Fruit fly (Drosophila melanogaster) whole organism, prepupa: ENCODE data around the gene Hap40.

Experiments used
- CG10631 ChIP-seq: fragments of 200-800 bp; sonication (Bioruptor generic); optimal IDR thresholded peaks from 2 replicates; lab custom pipeline; 2016; ENCODE audit warnings: missing biosample characterization, missing genetic modification characterization
- CG11294 ChIP-seq: fragments of 200-800 bp; sonication (Bioruptor generic); IDR thresholded peaks from 2 replicates; pipeline ENCODE4 v1.3.6; 2022; ENCODE audit warnings: missing biosample characterization, missing genetic modification characterization
- CG11762 ChIP-seq: fragments of 200-800 bp; sonication (Bioruptor generic); optimal IDR thresholded peaks from 3 replicates; lab custom pipeline; 2016; ENCODE audit warnings: missing biosample characterization, missing genetic modification characterization; ENCODE audit not compliant: insufficient read depth
- CG11902 ChIP-seq: fragments of 200-800 bp; sonication (Bioruptor generic); optimal IDR thresholded peaks from 3 replicates; lab custom pipeline; 2016; ENCODE audit warnings: missing biosample characterization, missing genetic modification characterization
- CG15336 ChIP-seq: fragments of 200-800 bp; sonication (Bioruptor generic); IDR thresholded peaks from 2 replicates; pipeline ENCODE4 v1.3.6; 2022; ENCODE audit warnings: missing biosample characterization, missing genetic modification characterization
- CG1621 ChIP-seq: fragments of 200-800 bp; sonication (Bioruptor generic); optimal IDR thresholded peaks from 3 replicates; lab custom pipeline; 2018; ENCODE audit warnings: missing biosample characterization, mild to moderate bottlenecking, missing genetic modification characterization
- CG16779 ChIP-seq: fragments of 200-800 bp; sonication (Bioruptor generic); optimal IDR thresholded peaks from 3 replicates; lab custom pipeline; 2017; ENCODE audit warnings: missing biosample characterization, mild to moderate bottlenecking, missing genetic modification characterization
- CG3032 ChIP-seq: fragments of 200-800 bp; optimal IDR thresholded peaks from 2 replicates; lab custom pipeline; 2019; ENCODE audit warnings: missing biosample characterization, mild to moderate bottlenecking, missing genetic modification characterization, moderate library complexity
- CG31627 ChIP-seq: fragments of 200-800 bp; sonication (Bioruptor generic); optimal IDR thresholded peaks from 3 replicates; lab custom pipeline; 2016; ENCODE audit warnings: missing biosample characterization, missing genetic modification characterization
- CG32006 ChIP-seq: fragments of 200-800 bp; sonication (Bioruptor generic); optimal IDR thresholded peaks from 3 replicates; lab custom pipeline; 2017; ENCODE audit warnings: missing biosample characterization, mild to moderate bottlenecking, missing genetic modification characterization
- CG3919 ChIP-seq: fragments of 200-800 bp; sonication (Bioruptor generic); optimal IDR thresholded peaks from 3 replicates; lab custom pipeline; 2016; ENCODE audit warnings: missing biosample characterization, missing genetic modification characterization
- CG6163 ChIP-seq: fragments of 200-800 bp; sonication (Bioruptor generic); IDR thresholded peaks from 3 replicates; pipeline ENCODE4 v1.3.6; 2022; ENCODE audit warnings: missing biosample characterization, missing genetic modification characterization
- CG6792 ChIP-seq: fragments of 200-800 bp; sonication (Bioruptor generic); optimal IDR thresholded peaks from 3 replicates; lab custom pipeline; 2016; ENCODE audit warnings: missing biosample characterization, missing genetic modification characterization
- CG6808 ChIP-seq: fragments of 200-800 bp; sonication (Bioruptor generic); optimal IDR thresholded peaks from 3 replicates; lab custom pipeline; 2017; ENCODE audit warnings: missing biosample characterization, missing genetic modification characterization, mild to moderate bottlenecking, moderate library complexity, missing genetic modification reagents
- CG7368 ChIP-seq: fragments of 200-800 bp; sonication (Bioruptor generic); optimal IDR thresholded peaks from 3 replicates; lab custom pipeline; 2016; ENCODE audit warnings: missing biosample characterization, missing genetic modification characterization
- CG8119 ChIP-seq: fragments of 200-800 bp; sonication (Bioruptor generic); IDR thresholded peaks from 3 replicates; pipeline ENCODE4 v1.3.6; 2022; ENCODE audit warnings: missing biosample characterization, missing genetic modification characterization
- CG8319 ChIP-seq: fragments of 200-800 bp; sonication (Bioruptor generic); optimal IDR thresholded peaks from 3 replicates; lab custom pipeline; 2016; ENCODE audit warnings: missing biosample characterization, missing genetic modification characterization
- CG8632 ChIP-seq: fragments of 200-800 bp; sonication (Bioruptor generic); optimal IDR thresholded peaks from 3 replicates; lab custom pipeline; 2016; ENCODE audit warnings: missing biosample characterization, missing genetic modification characterization
- CG9139 ChIP-seq: fragments of 200-800 bp; sonication (Bioruptor generic); optimal IDR thresholded peaks from 3 replicates; lab custom pipeline; 2017; ENCODE audit warnings: missing biosample characterization, mild to moderate bottlenecking, missing genetic modification characterization
- Eip75B ChIP-seq: fragments of 200-800 bp; sonication (Bioruptor generic); optimal IDR thresholded peaks from 3 replicates; lab custom pipeline; 2016; ENCODE audit warnings: missing biosample characterization, missing genetic modification characterization
- Eip78C ChIP-seq: fragments of 200-800 bp; sonication (Bioruptor generic); peaks from one replicate; lab custom pipeline; 2016; ENCODE audit warnings: missing biosample characterization, missing genetic modification characterization
- Eip93F ChIP-seq: fragments of 200-800 bp; sonication (Bioruptor generic); optimal IDR thresholded peaks from 2 replicates; lab custom pipeline; 2016; ENCODE audit warnings: missing biosample characterization, mild to moderate bottlenecking, missing genetic modification characterization
- Ets21C ChIP-seq: fragments of 200-800 bp; sonication (Bioruptor generic); optimal IDR thresholded peaks from 3 replicates; lab custom pipeline; 2016; ENCODE audit warnings: missing biosample characterization, missing genetic modification characterization
- Ets96B ChIP-seq: fragments of 200-800 bp; optimal IDR thresholded peaks from 2 replicates; lab custom pipeline; 2019; ENCODE audit warnings: missing biosample characterization, mild to moderate bottlenecking, missing genetic modification characterization, moderate library complexity
- Hr38 ChIP-seq: sonication (Bioruptor generic); optimal IDR thresholded peaks from 2 replicates; lab custom pipeline; 2016; ENCODE audit warnings: missing biosample characterization, missing genetic modification characterization
- Hr39 ChIP-seq: fragments of 200-800 bp; sonication (Bioruptor generic); optimal IDR thresholded peaks from 2 replicates; lab custom pipeline; 2016; ENCODE audit warnings: missing biosample characterization, missing genetic modification characterization
- Hr4 ChIP-seq: fragments of 200-800 bp; sonication (Bioruptor generic); optimal IDR thresholded peaks from 3 replicates; lab custom pipeline; 2016; ENCODE audit warnings: missing biosample characterization, missing genetic modification characterization
- Met ChIP-seq: fragments of 200-800 bp; sonication (Bioruptor generic); optimal IDR thresholded peaks from 3 replicates; lab custom pipeline; 2016; ENCODE audit warnings: missing biosample characterization, missing genetic modification characterization
- OdsH ChIP-seq: fragments of 200-800 bp; sonication (Bioruptor generic); optimal IDR thresholded peaks from 3 replicates; lab custom pipeline; 2016; ENCODE audit warnings: missing biosample characterization, missing genetic modification characterization
- Smox ChIP-seq: fragments of 200-800 bp; sonication (Bioruptor generic); optimal IDR thresholded peaks from 3 replicates; lab custom pipeline; 2016; ENCODE audit warnings: missing biosample characterization, missing genetic modification characterization
- Sox14 ChIP-seq: fragments of 200-800 bp; sonication (Bioruptor generic); optimal IDR thresholded peaks from 3 replicates; lab custom pipeline; 2016; ENCODE audit warnings: missing biosample characterization, missing genetic modification characterization
- Sox15 ChIP-seq: fragments of 200-800 bp; sonication (Bioruptor generic); optimal IDR thresholded peaks from 3 replicates; lab custom pipeline; 2016; ENCODE audit warnings: missing biosample characterization, missing genetic modification characterization
- achi ChIP-seq: fragments of 200-800 bp; sonication (Bioruptor generic); optimal IDR thresholded peaks from 3 replicates; lab custom pipeline; 2016; ENCODE audit warnings: missing biosample characterization, missing genetic modification characterization
- cyc ChIP-seq: fragments of 200-800 bp; sonication (Bioruptor generic); optimal IDR thresholded peaks from 3 replicates; lab custom pipeline; 2016; ENCODE audit warnings: missing biosample characterization, missing genetic modification characterization
- dsx ChIP-seq: fragments of 200-800 bp; optimal IDR thresholded peaks from 3 replicates; lab custom pipeline; 2019; ENCODE audit warnings: missing biosample characterization, mild to moderate bottlenecking, missing genetic modification characterization, moderate library complexity; ENCODE audit not compliant: poor library complexity, severe bottlenecking
- eg ChIP-seq: fragments of 200-800 bp; sonication (Bioruptor generic); IDR thresholded peaks from 3 replicates; pipeline ENCODE4 v1.3.6; 2022; ENCODE audit warnings: missing biosample characterization, missing genetic modification characterization
- esn ChIP-seq: fragments of 200-800 bp; sonication (Bioruptor generic); optimal IDR thresholded peaks from 2 replicates; lab custom pipeline; 2016; ENCODE audit warnings: missing biosample characterization, mild to moderate bottlenecking, missing genetic modification characterization, moderate library complexity
- fd85E ChIP-seq: fragments of 200-800 bp; sonication (Bioruptor generic); optimal IDR thresholded peaks from 3 replicates; lab custom pipeline; 2016; ENCODE audit warnings: missing biosample characterization, missing genetic modification characterization
- fkh ChIP-seq: fragments of 200-800 bp; sonication (Bioruptor generic); optimal IDR thresholded peaks from 3 replicates; lab custom pipeline; 2017; ENCODE audit warnings: missing biosample characterization, mild to moderate bottlenecking, missing genetic modification characterization, moderate library complexity
- lz ChIP-seq: fragments of 200-800 bp; sonication (Bioruptor generic); optimal IDR thresholded peaks from 3 replicates; lab custom pipeline; 2016; ENCODE audit warnings: missing biosample characterization, missing genetic modification characterization
- pdm3 ChIP-seq: fragments of 200-800 bp; sonication (Bioruptor generic); optimal IDR thresholded peaks from 3 replicates; lab custom pipeline; 2016; ENCODE audit warnings: missing biosample characterization, missing genetic modification characterization
- salr ChIP-seq, 2 experiments: fragments of 200-800 bp; sonication (Bioruptor generic); optimal IDR thresholded peaks; 3 replicates each; lab custom pipeline; 2016 to 2018; ENCODE audit warnings: missing biosample characterization in 2 of 2, missing genetic modification characterization in 2 of 2, mild to moderate bottlenecking in 1 of 2
- spab ChIP-seq: fragments of 200-800 bp; sonication (Bioruptor generic); optimal IDR thresholded peaks from 2 replicates; lab custom pipeline; 2017; ENCODE audit warnings: missing biosample characterization, mild to moderate bottlenecking, missing genetic modification characterization, missing genetic modification reagents
- ss ChIP-seq, 2 experiments: fragments of 200-800 bp; sonication (Bioruptor generic); optimal IDR thresholded peaks; 2 replicates in 1 of 2; 3 replicates in 1 of 2; lab custom pipeline; 2017 to 2018; ENCODE audit warnings: mild to moderate bottlenecking in 2 of 2, missing biosample characterization in 2 of 2, missing genetic modification characterization in 2 of 2, moderate library complexity in 1 of 2
- svp ChIP-seq: fragments of 200-800 bp; sonication (Bioruptor generic); peaks from one replicate; lab custom pipeline; 2016; ENCODE audit warnings: missing biosample characterization, missing genetic modification characterization
- topi ChIP-seq: fragments of 200-800 bp; sonication (Bioruptor generic); optimal IDR thresholded peaks from 3 replicates; lab custom pipeline; 2016; ENCODE audit warnings: missing biosample characterization, missing genetic modification characterization
- vri ChIP-seq: fragments of 200-800 bp; sonication (Bioruptor generic); optimal IDR thresholded peaks from 3 replicates; lab custom pipeline; 2016; ENCODE audit warnings: missing biosample characterization, mild to moderate bottlenecking, missing genetic modification characterization

Hap40 gene

DNA sequence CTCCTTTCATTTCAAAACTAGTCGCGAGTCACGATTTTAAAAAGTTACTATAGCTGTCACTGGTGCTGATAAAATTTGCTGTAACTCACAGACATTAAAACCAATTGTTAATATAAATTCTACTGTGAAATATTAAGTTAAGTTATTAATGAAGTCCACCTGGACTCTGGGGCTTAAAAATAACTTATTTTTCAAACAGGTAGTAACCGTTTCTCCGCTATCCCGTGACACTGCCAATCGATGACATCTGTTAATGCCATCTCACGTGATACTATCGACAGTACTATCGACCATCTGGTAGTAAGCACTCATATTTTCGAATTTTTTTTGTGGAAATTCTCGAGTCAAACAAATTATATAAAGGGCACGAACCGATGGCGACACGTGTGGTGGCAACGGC lies 30.1 kb downstream of the Hap40 start, which contains the start of the genes CG12379 and MagR (continued):
- no peak for TF ChIP-seq salr (GFP tag; optimal IDR thresholded peaks at IDR 0.05; lab: Kevin White, UChicago)
- no peak for TF ChIP-seq ss (GFP tag; optimal IDR thresholded peaks at IDR 0.05; lab: Kevin White, UChicago)
- peak; percentile 29 for TF ChIP-seq CG32006 (GFP tag; lab: Kevin White, UChicago)
- TF ChIP-seq CG16779 (tag; lab: Kevin White, UChicago): no peak
- TF ChIP-seq CG11762: no peak
- no peak for TF ChIP-seq fkh (GFP tag; lab: Kevin White, UChicago)
- no peak for TF ChIP-seq CG7368 (GFP tag; lab: Kevin White, UChicago)

- TF ChIP-seq dsx (GFP tag; lab: Kevin White, UChicago) (no peak), Eip78C (GFP tag; lab: Kevin White, UChicago) (peak; percentile 2)
These were observed 33.2 kb downstream of the Hap40 start, which contains the start of gene Arp6 for dm6 chrX:15737110-15737509. TSS of gene Arp6 (minus strand) at chrX:15737120.

- TF ChIP-seq CG9139 (GFP tag; lab: Kevin White, UChicago) (no peak), Ets96B (peak; percentile 33), Sox14 (GFP tag; lab: Kevin White, UChicago) (peak; percentile 57), CG15336 (GFP tag; lab: Robert Waterston, UW) (0 out of 2 replicates have a peak, but pooled peaks have one; percentile 23), CG8319 (GFP tag; lab: Kevin White, UChicago) (no peak), esn (peak; percentile 50), CG6792 (peak; percentile 5), CG6163 (0 out of 3 replicates have a peak, but pooled peaks have one; percentile 20), Met (GFP tag; lab: Kevin White, UChicago) (peak; percentile 36), CG32006 (GFP tag; lab: Kevin White, UChicago) (peak; percentile 39), fd85E (GFP tag; lab: Kevin White, UChicago) (no peak), Eip75B (peak; percentile 45), Eip93F (no peak), topi (GFP tag; lab: Kevin White, UChicago) (peak; percentile 55), CG16779 (tag; lab: Kevin White, UChicago) (no peak), CG6808 (GFP tag; lab: Kevin White, UChicago) (no peak), Hr4 (GFP tag; lab: Kevin White, UChicago) (peak; percentile 43), vri (GFP tag; lab: Kevin White, UChicago) (peak; percentile 49), pdm3 (GFP tag; lab: Kevin White, UChicago) (peak; percentile 32), CG8119 (GFP tag; lab: Robert Waterston, UW) (no peak), spab (GFP tag; lab: Kevin White, UChicago) (no peak), CG11902 (GFP tag; lab: Kevin White, UChicago) (no peak), cyc (peak; percentile 51), Sox15 (GFP tag; lab: Kevin White, UChicago) (peak; percentile 15), lz (GFP tag; lab: Kevin White, UChicago) (peak; percentile 50), CG11294 (GFP tag; lab: Robert Waterston, UW) (peak; percentile 22; the same call in 1 of the 2 replicates), CG8632 (GFP tag; lab: Kevin White, UChicago) (no peak), Hr38 (GFP tag; lab: Kevin White, UChicago) (no peak), CG3032 (tag; lab: Kevin White, UChicago) (peak; percentile 50), CG31627 (GFP tag; lab: Kevin White, UChicago) (peak; percentile 50), Ets21C (GFP tag; lab: Kevin White, UChicago) (peak; percentile 39), CG1621 (no peak), svp (GFP tag; lab: Kevin White, UChicago) (peak; percentile 65), eg (GFP tag; lab: Robert Waterston, UW) (peak; percentile 34; the same call in 1 of the 3 replicates), achi (GFP tag; lab: Kevin White, UChicago) (peak; percentile 30), Hr39 (GFP tag; lab: Kevin White, UChicago) (peak; percentile 46), Smox (GFP tag; lab: Kevin White, UChicago) (peak; percentile 16), ss (GFP tag; optimal IDR thresholded peaks at IDR 0.05; lab: Kevin White, UChicago) (no peak), CG10631 (GFP tag; lab: Kevin White, UChicago) (peak; percentile 26), CG3919 (GFP tag; lab: Kevin White, UChicago) (peak; percentile 12), OdsH (GFP tag; lab: Kevin White, UChicago) (peak; percentile 48)
These were observed 35.1 kb downstream of the Hap40 start, which contains the start of the genes CG11679 and CG8206 for dm6 chrX:15738890-15739550. TSS of gene CG11679 (minus strand) at chrX:15738954. TSS of gene CG8206 (plus strand) at chrX:15739230.
